Fruit fly (Drosophila melanogaster): ENCODE data around the gene Mst84Db.

dm6 chr3R:7346445-7346844 is 19.0 kb downstream of the Mst84Db start, which contains the start of gene nxf4:
- TF ChIP-seq CG8478 (optimal IDR thresholded peaks at IDR 0.05): no peak
- peak; percentile 95 to 97 for TF ChIP-seq CTCF (optimal IDR thresholded peaks at IDR 0.05)

All from S2 (cell line).